Fruit fly (Drosophila melanogaster) whole organism, prepupa: Measurements from ENCODE around the gene CG8173.

Experiments used
- CG10631 ChIP-seq: fragments of 200-800 bp; sonication (Bioruptor generic); optimal IDR thresholded peaks from 2 replicates; lab custom pipeline; 2016; ENCODE audit warnings: missing biosample characterization, missing genetic modification characterization
- CG10669 ChIP-seq: fragments of 200-800 bp; sonication (Bioruptor generic); optimal IDR thresholded peaks from 3 replicates; lab custom pipeline; 2018; ENCODE audit warnings: missing biosample characterization, mild to moderate bottlenecking, missing genetic modification characterization, moderate library complexity
- CG11294 ChIP-seq: fragments of 200-800 bp; sonication (Bioruptor generic); IDR thresholded peaks from 2 replicates; pipeline ENCODE4 v1.3.6; 2022; ENCODE audit warnings: missing biosample characterization, missing genetic modification characterization
- CG11762 ChIP-seq: fragments of 200-800 bp; sonication (Bioruptor generic); optimal IDR thresholded peaks from 3 replicates; lab custom pipeline; 2016; ENCODE audit warnings: missing biosample characterization, missing genetic modification characterization; ENCODE audit not compliant: insufficient read depth
- CG11902 ChIP-seq: fragments of 200-800 bp; sonication (Bioruptor generic); optimal IDR thresholded peaks from 3 replicates; lab custom pipeline; 2016; ENCODE audit warnings: missing biosample characterization, missing genetic modification characterization
- CG15336 ChIP-seq: fragments of 200-800 bp; sonication (Bioruptor generic); IDR thresholded peaks from 2 replicates; pipeline ENCODE4 v1.3.6; 2022; ENCODE audit warnings: missing biosample characterization, missing genetic modification characterization
- CG1621 ChIP-seq: fragments of 200-800 bp; sonication (Bioruptor generic); optimal IDR thresholded peaks from 3 replicates; lab custom pipeline; 2018; ENCODE audit warnings: missing biosample characterization, mild to moderate bottlenecking, missing genetic modification characterization
- CG16779 ChIP-seq: fragments of 200-800 bp; sonication (Bioruptor generic); optimal IDR thresholded peaks from 3 replicates; lab custom pipeline; 2017; ENCODE audit warnings: missing biosample characterization, mild to moderate bottlenecking, missing genetic modification characterization
- CG3032 ChIP-seq: fragments of 200-800 bp; optimal IDR thresholded peaks from 2 replicates; lab custom pipeline; 2019; ENCODE audit warnings: missing biosample characterization, mild to moderate bottlenecking, missing genetic modification characterization, moderate library complexity
- CG31627 ChIP-seq: fragments of 200-800 bp; sonication (Bioruptor generic); optimal IDR thresholded peaks from 3 replicates; lab custom pipeline; 2016; ENCODE audit warnings: missing biosample characterization, missing genetic modification characterization
- CG34406 ChIP-seq: fragments of 200-800 bp; sonication (Bioruptor generic); optimal IDR thresholded peaks from 3 replicates; lab custom pipeline; 2016; ENCODE audit warnings: missing biosample characterization, missing genetic modification characterization
- CG3919 ChIP-seq: fragments of 200-800 bp; sonication (Bioruptor generic); optimal IDR thresholded peaks from 3 replicates; lab custom pipeline; 2016; ENCODE audit warnings: missing biosample characterization, missing genetic modification characterization
- CG4318 ChIP-seq: fragments of 200-800 bp; sonication (Bioruptor generic); optimal IDR thresholded peaks from 3 replicates; lab custom pipeline; 2017; ENCODE audit warnings: missing biosample characterization, mild to moderate bottlenecking, missing genetic modification characterization
- CG6163 ChIP-seq: fragments of 200-800 bp; sonication (Bioruptor generic); IDR thresholded peaks from 3 replicates; pipeline ENCODE4 v1.3.6; 2022; ENCODE audit warnings: missing biosample characterization, missing genetic modification characterization
- CG6276 ChIP-seq: fragments of 200-800 bp; sonication (Bioruptor generic); optimal IDR thresholded peaks from 2 replicates; lab custom pipeline; 2017; ENCODE audit warnings: missing biosample characterization, mild to moderate bottlenecking, missing genetic modification characterization
- CG6792 ChIP-seq: fragments of 200-800 bp; sonication (Bioruptor generic); optimal IDR thresholded peaks from 3 replicates; lab custom pipeline; 2016; ENCODE audit warnings: missing biosample characterization, missing genetic modification characterization
- CG6808 ChIP-seq: fragments of 200-800 bp; sonication (Bioruptor generic); optimal IDR thresholded peaks from 3 replicates; lab custom pipeline; 2017; ENCODE audit warnings: missing biosample characterization, missing genetic modification characterization, mild to moderate bottlenecking, moderate library complexity, missing genetic modification reagents
- CG6854 ChIP-seq: fragments of 200-800 bp; sonication (Bioruptor generic); optimal IDR thresholded peaks from 2 replicates; lab custom pipeline; 2017; ENCODE audit warnings: missing biosample characterization, mild to moderate bottlenecking, missing genetic modification characterization
- CG8119 ChIP-seq: fragments of 200-800 bp; sonication (Bioruptor generic); IDR thresholded peaks from 3 replicates; pipeline ENCODE4 v1.3.6; 2022; ENCODE audit warnings: missing biosample characterization, missing genetic modification characterization
- CG8319 ChIP-seq: fragments of 200-800 bp; sonication (Bioruptor generic); optimal IDR thresholded peaks from 3 replicates; lab custom pipeline; 2016; ENCODE audit warnings: missing biosample characterization, missing genetic modification characterization
- CG8632 ChIP-seq: fragments of 200-800 bp; sonication (Bioruptor generic); optimal IDR thresholded peaks from 3 replicates; lab custom pipeline; 2016; ENCODE audit warnings: missing biosample characterization, missing genetic modification characterization
- CG9139 ChIP-seq: fragments of 200-800 bp; sonication (Bioruptor generic); optimal IDR thresholded peaks from 3 replicates; lab custom pipeline; 2017; ENCODE audit warnings: missing biosample characterization, mild to moderate bottlenecking, missing genetic modification characterization
- Eip75B ChIP-seq: fragments of 200-800 bp; sonication (Bioruptor generic); optimal IDR thresholded peaks from 3 replicates; lab custom pipeline; 2016; ENCODE audit warnings: missing biosample characterization, missing genetic modification characterization
- Eip78C ChIP-seq: fragments of 200-800 bp; sonication (Bioruptor generic); peaks from one replicate; lab custom pipeline; 2016; ENCODE audit warnings: missing biosample characterization, missing genetic modification characterization
- Eip93F ChIP-seq: fragments of 200-800 bp; sonication (Bioruptor generic); optimal IDR thresholded peaks from 2 replicates; lab custom pipeline; 2016; ENCODE audit warnings: missing biosample characterization, mild to moderate bottlenecking, missing genetic modification characterization
- Ets21C ChIP-seq: fragments of 200-800 bp; sonication (Bioruptor generic); optimal IDR thresholded peaks from 3 replicates; lab custom pipeline; 2016; ENCODE audit warnings: missing biosample characterization, missing genetic modification characterization
- Ets96B ChIP-seq: fragments of 200-800 bp; optimal IDR thresholded peaks from 2 replicates; lab custom pipeline; 2019; ENCODE audit warnings: missing biosample characterization, mild to moderate bottlenecking, missing genetic modification characterization, moderate library complexity
- Gug ChIP-seq: fragments of 200-800 bp; sonication (Bioruptor generic); IDR thresholded peaks from 2 replicates; pipeline ENCODE4 v1.3.6; 2022; ENCODE audit warnings: missing biosample characterization, missing genetic modification characterization
- Hr38 ChIP-seq: sonication (Bioruptor generic); optimal IDR thresholded peaks from 2 replicates; lab custom pipeline; 2016; ENCODE audit warnings: missing biosample characterization, missing genetic modification characterization
- Hr39 ChIP-seq: fragments of 200-800 bp; sonication (Bioruptor generic); optimal IDR thresholded peaks from 2 replicates; lab custom pipeline; 2016; ENCODE audit warnings: missing biosample characterization, missing genetic modification characterization
- Lpt ChIP-seq: fragments of 200-800 bp; sonication (Bioruptor generic); optimal IDR thresholded peaks from 3 replicates; lab custom pipeline; 2016; ENCODE audit warnings: missing biosample characterization, missing genetic modification characterization
- OdsH ChIP-seq: fragments of 200-800 bp; sonication (Bioruptor generic); optimal IDR thresholded peaks from 3 replicates; lab custom pipeline; 2016; ENCODE audit warnings: missing biosample characterization, missing genetic modification characterization
- Smox ChIP-seq: fragments of 200-800 bp; sonication (Bioruptor generic); optimal IDR thresholded peaks from 3 replicates; lab custom pipeline; 2016; ENCODE audit warnings: missing biosample characterization, missing genetic modification characterization
- Sox14 ChIP-seq: fragments of 200-800 bp; sonication (Bioruptor generic); optimal IDR thresholded peaks from 3 replicates; lab custom pipeline; 2016; ENCODE audit warnings: missing biosample characterization, missing genetic modification characterization
- Sox15 ChIP-seq: fragments of 200-800 bp; sonication (Bioruptor generic); optimal IDR thresholded peaks from 3 replicates; lab custom pipeline; 2016; ENCODE audit warnings: missing biosample characterization, missing genetic modification characterization
- achi ChIP-seq: fragments of 200-800 bp; sonication (Bioruptor generic); optimal IDR thresholded peaks from 3 replicates; lab custom pipeline; 2016; ENCODE audit warnings: missing biosample characterization, missing genetic modification characterization
- acj6 ChIP-seq: fragments of 200-800 bp; sonication (Bioruptor generic); optimal IDR thresholded peaks from 3 replicates; lab custom pipeline; 2016; ENCODE audit warnings: missing biosample characterization, missing genetic modification characterization
- cyc ChIP-seq: fragments of 200-800 bp; sonication (Bioruptor generic); optimal IDR thresholded peaks from 3 replicates; lab custom pipeline; 2016; ENCODE audit warnings: missing biosample characterization, missing genetic modification characterization
- dac ChIP-seq: fragments of 200-800 bp; sonication (Bioruptor generic); optimal IDR thresholded peaks from 2 replicates; lab custom pipeline; 2017; ENCODE audit warnings: missing biosample characterization, mild to moderate bottlenecking, missing genetic modification characterization
- dsx ChIP-seq: fragments of 200-800 bp; optimal IDR thresholded peaks from 3 replicates; lab custom pipeline; 2019; ENCODE audit warnings: missing biosample characterization, mild to moderate bottlenecking, missing genetic modification characterization, moderate library complexity; ENCODE audit not compliant: poor library complexity, severe bottlenecking
- fd59A ChIP-seq: fragments of 200-800 bp; sonication (Bioruptor generic); optimal IDR thresholded peaks from 2 replicates; lab custom pipeline; 2017; ENCODE audit warnings: missing biosample characterization, mild to moderate bottlenecking, missing genetic modification characterization, missing genetic modification reagents
- fd85E ChIP-seq: fragments of 200-800 bp; sonication (Bioruptor generic); optimal IDR thresholded peaks from 3 replicates; lab custom pipeline; 2016; ENCODE audit warnings: missing biosample characterization, missing genetic modification characterization
- fkh ChIP-seq: fragments of 200-800 bp; sonication (Bioruptor generic); optimal IDR thresholded peaks from 3 replicates; lab custom pipeline; 2017; ENCODE audit warnings: missing biosample characterization, mild to moderate bottlenecking, missing genetic modification characterization, moderate library complexity
- lz ChIP-seq: fragments of 200-800 bp; sonication (Bioruptor generic); optimal IDR thresholded peaks from 3 replicates; lab custom pipeline; 2016; ENCODE audit warnings: missing biosample characterization, missing genetic modification characterization
- pdm3 ChIP-seq: fragments of 200-800 bp; sonication (Bioruptor generic); optimal IDR thresholded peaks from 3 replicates; lab custom pipeline; 2016; ENCODE audit warnings: missing biosample characterization, missing genetic modification characterization
- salr ChIP-seq, 2 experiments: fragments of 200-800 bp; sonication (Bioruptor generic); optimal IDR thresholded peaks; 3 replicates each; lab custom pipeline; 2016 to 2018; ENCODE audit warnings: missing biosample characterization in 2 of 2, missing genetic modification characterization in 2 of 2, mild to moderate bottlenecking in 1 of 2
- spab ChIP-seq: fragments of 200-800 bp; sonication (Bioruptor generic); optimal IDR thresholded peaks from 2 replicates; lab custom pipeline; 2017; ENCODE audit warnings: missing biosample characterization, mild to moderate bottlenecking, missing genetic modification characterization, missing genetic modification reagents
- ss ChIP-seq, 2 experiments: fragments of 200-800 bp; sonication (Bioruptor generic); optimal IDR thresholded peaks; 2 replicates in 1 of 2; 3 replicates in 1 of 2; lab custom pipeline; 2017 to 2018; ENCODE audit warnings: mild to moderate bottlenecking in 2 of 2, missing biosample characterization in 2 of 2, missing genetic modification characterization in 2 of 2, moderate library complexity in 1 of 2
- svp ChIP-seq: fragments of 200-800 bp; sonication (Bioruptor generic); peaks from one replicate; lab custom pipeline; 2016; ENCODE audit warnings: missing biosample characterization, missing genetic modification characterization
- topi ChIP-seq: fragments of 200-800 bp; sonication (Bioruptor generic); optimal IDR thresholded peaks from 3 replicates; lab custom pipeline; 2016; ENCODE audit warnings: missing biosample characterization, missing genetic modification characterization

Gene CG8173

DNA sequence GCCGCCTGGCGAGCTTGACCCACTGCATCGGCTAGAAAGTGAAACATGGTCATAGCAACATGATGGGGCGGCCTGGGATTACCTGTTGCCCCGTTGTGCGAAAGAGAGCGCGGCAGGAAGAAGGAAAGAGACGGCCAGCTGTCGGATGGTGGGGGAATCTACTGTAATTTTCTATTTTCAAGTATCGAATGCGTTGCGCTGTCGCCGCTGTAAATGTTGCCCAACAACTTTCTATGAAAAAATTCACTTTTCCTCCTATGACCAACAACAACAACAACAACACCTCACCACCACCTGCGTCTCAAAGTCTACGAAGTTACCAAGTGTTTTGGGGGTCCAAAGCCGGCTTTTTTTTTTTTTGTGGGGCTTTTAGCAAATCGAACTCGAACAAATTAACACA, 5.5 kb upstream of the CG8173 start:
- TF ChIP-seq CG6276 (GFP tag; lab: Kevin White, UChicago) (peak; percentile 27), Eip78C (GFP tag; lab: Kevin White, UChicago) (peak; percentile 1), CG8632 (GFP tag; lab: Kevin White, UChicago) (no peak), CG3919 (GFP tag; lab: Kevin White, UChicago) (no peak), CG4318 (GFP tag; lab: Kevin White, UChicago) (no peak), Lpt (GFP tag; lab: Kevin White, UChicago) (peak; percentile 10)

DNA sequence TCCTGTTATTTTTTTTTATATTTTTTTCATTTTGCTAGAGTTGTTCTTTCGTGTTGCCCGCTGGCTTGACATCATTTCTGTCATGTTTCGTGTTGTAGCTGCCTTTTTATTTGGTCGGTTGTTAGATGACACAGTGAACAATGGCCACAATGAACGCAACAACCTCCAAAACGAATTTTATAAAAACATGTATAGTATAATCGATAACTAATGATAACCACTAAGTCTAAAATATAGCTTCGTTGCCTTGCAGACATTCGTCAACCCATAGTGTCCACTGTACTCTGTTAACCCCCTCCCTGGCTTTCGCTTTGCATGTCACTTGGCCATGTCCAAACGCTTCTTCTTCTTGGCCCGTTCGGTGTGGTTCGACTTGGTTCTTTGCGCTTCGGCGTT, 4.3 kb upstream of the CG8173 start:
- TF ChIP-seq svp (GFP tag; lab: Kevin White, UChicago), result peak; percentile 68
- TF ChIP-seq CG34406, result no peak
- peak; percentile 65 for TF ChIP-seq pdm3
- TF ChIP-seq CG11762 (GFP tag; lab: Kevin White, UChicago), result no peak
- TF ChIP-seq CG1621, result no peak
- TF ChIP-seq Smox (GFP tag; lab: Kevin White, UChicago), result peak; percentile 29
- TF ChIP-seq CG15336 (GFP tag; lab: Robert Waterston, UW), result peak; percentile 83
- TF ChIP-seq lz (GFP tag; lab: Kevin White, UChicago), result peak; percentile 34
- TF ChIP-seq Eip75B (GFP tag; lab: Kevin White, UChicago), result peak; percentile 27
- no peak for TF ChIP-seq CG9139 (GFP tag; lab: Kevin White, UChicago)
- TF ChIP-seq Hr38 (GFP tag; lab: Kevin White, UChicago), result peak; percentile 19
- TF ChIP-seq CG6163 (GFP tag; lab: Robert Waterston, UW), result peak; percentile 85
- TF ChIP-seq dac (GFP tag; lab: Kevin White, UChicago), result peak; percentile 47
- TF ChIP-seq CG4318 (GFP tag; lab: Kevin White, UChicago), result peak; percentile 30
- no peak for TF ChIP-seq dsx
- no peak for TF ChIP-seq CG3032 (tag; lab: Kevin White, UChicago)
- TF ChIP-seq Hr39 (GFP tag; lab: Kevin White, UChicago), result peak; percentile 61
- TF ChIP-seq Eip78C (GFP tag; lab: Kevin White, UChicago), result peak; percentile 74
- peak; percentile 27 for TF ChIP-seq acj6 (GFP tag; lab: Kevin White, UChicago)
- no peak for TF ChIP-seq fd85E (GFP tag; lab: Kevin White, UChicago)
- no peak for TF ChIP-seq Ets96B (tag; lab: Kevin White, UChicago)
- peak; percentile 24 for TF ChIP-seq CG6792
- TF ChIP-seq topi (GFP tag; lab: Kevin White, UChicago), result peak; percentile 37
- no peak for TF ChIP-seq ss (GFP tag; optimal IDR thresholded peaks at IDR 0.05; lab: Kevin White, UChicago)
- TF ChIP-seq CG10669 (GFP tag; lab: Kevin White, UChicago), result no peak
- peak; percentile 61 for TF ChIP-seq Sox14 (GFP tag; lab: Kevin White, UChicago)
- peak; percentile 27 for TF ChIP-seq CG10631 (GFP tag; lab: Kevin White, UChicago)
- TF ChIP-seq achi (GFP tag; lab: Kevin White, UChicago), result peak; percentile 43
- no peak for TF ChIP-seq salr (GFP tag; optimal IDR thresholded peaks at IDR 0.05; lab: Kevin White, UChicago)
- TF ChIP-seq CG6808, result no peak
- no peak for TF ChIP-seq CG8632 (GFP tag; lab: Kevin White, UChicago)
- no peak for TF ChIP-seq CG16779 (tag; lab: Kevin White, UChicago)
- TF ChIP-seq CG31627 (GFP tag; lab: Kevin White, UChicago), result peak; percentile 51
- TF ChIP-seq CG6854 (GFP tag; lab: Kevin White, UChicago), result no peak
- TF ChIP-seq fkh (GFP tag; lab: Kevin White, UChicago), result no peak
- no peak for TF ChIP-seq CG11902 (GFP tag; lab: Kevin White, UChicago)
- TF ChIP-seq CG8319 (GFP tag; lab: Kevin White, UChicago), result no peak
- TF ChIP-seq fd59A (GFP tag; lab: Kevin White, UChicago), result no peak
- peak; percentile 69 for TF ChIP-seq CG8119
- peak; percentile 32 for TF ChIP-seq Lpt (GFP tag; lab: Kevin White, UChicago)
- TF ChIP-seq cyc, result peak; percentile 38
- TF ChIP-seq Gug, result peak; percentile 71
- no peak for TF ChIP-seq spab (GFP tag; lab: Kevin White, UChicago)
- TF ChIP-seq OdsH (GFP tag; lab: Kevin White, UChicago), result peak; percentile 51
- no peak for TF ChIP-seq Eip93F
- TF ChIP-seq Ets21C, result peak; percentile 36
- no peak for TF ChIP-seq Sox15
- peak; percentile 69 for TF ChIP-seq CG11294 (GFP tag; lab: Robert Waterston, UW)
